Fruit fly (Drosophila melanogaster) whole organism, embryonic: ENCODE data around the gene CG4733.

Experiments
- B-H1 ChIP-seq: fragments of 200-800 bp; sonication (Bioruptor generic); IDR thresholded peaks from 3 replicates; pipeline ENCODE4 v1.3.6; 2022; ENCODE audit warnings: missing biosample characterization, missing genetic modification characterization
- B-H2 ChIP-seq: fragments of 200-800 bp; sonication (Bioruptor generic); optimal IDR thresholded peaks from 2 replicates; lab custom pipeline; 2018; ENCODE audit warnings: missing biosample characterization, mild to moderate bottlenecking, missing genetic modification characterization
- BtbVII ChIP-seq: fragments of 200-800 bp; sonication (Bioruptor generic); optimal IDR thresholded peaks from 3 replicates; lab custom pipeline; 2017; ENCODE audit warnings: missing biosample characterization, mild to moderate bottlenecking, missing genetic modification characterization
- CG10366 ChIP-seq: fragments of 200-800 bp; sonication (Bioruptor generic); IDR thresholded peaks from 2 replicates; pipeline ENCODE4 v1.3.6; 2022; ENCODE audit warnings: missing biosample characterization, missing genetic modification characterization
- CG10654 ChIP-seq: fragments of 200-800 bp; sonication (Bioruptor generic); optimal IDR thresholded peaks from 2 replicates; lab custom pipeline; 2016; ENCODE audit warnings: missing biosample characterization, missing genetic modification characterization
- CG11247 ChIP-seq: fragments of 200-800 bp; sonication (Bioruptor generic); IDR thresholded peaks from 2 replicates; pipeline ENCODE4 v1.3.6; 2022; ENCODE audit warnings: missing biosample characterization, missing genetic modification characterization
- CG12104 ChIP-seq: fragments of 200-800 bp; sonication (Bioruptor generic); optimal IDR thresholded peaks from 3 replicates; lab custom pipeline; 2016; ENCODE audit warnings: missing biosample characterization, missing genetic modification characterization
- CG12299 ChIP-seq: fragments of 200-800 bp; sonication (Bioruptor generic); optimal IDR thresholded peaks from 2 replicates; lab custom pipeline; 2018; ENCODE audit warnings: missing biosample characterization, mild to moderate bottlenecking, missing genetic modification characterization
- CG12391 ChIP-seq: fragments of 200-800 bp; sonication (Bioruptor generic); optimal IDR thresholded peaks from 3 replicates; lab custom pipeline; 2018; ENCODE audit warnings: missing biosample characterization, mild to moderate bottlenecking, missing genetic modification characterization, moderate library complexity
- CG12659 ChIP-seq: fragments of 200-800 bp; sonication (Bioruptor generic); optimal IDR thresholded peaks from 3 replicates; lab custom pipeline; 2017; ENCODE audit warnings: mild to moderate bottlenecking, missing biosample characterization, missing genetic modification reagents, missing genetic modification characterization
- CG13287 ChIP-seq: fragments of 200-800 bp; sonication (Bioruptor generic); IDR thresholded peaks from 2 replicates; pipeline ENCODE4 v1.3.6; 2022; ENCODE audit warnings: missing biosample characterization, missing genetic modification characterization; ENCODE audit not compliant: partially characterized antibody
- CG13424 ChIP-seq: fragments of 200-800 bp; sonication (Bioruptor generic); optimal IDR thresholded peaks from 2 replicates; lab custom pipeline; 2019; ENCODE audit warnings: missing biosample characterization, mild to moderate bottlenecking, missing genetic modification characterization, moderate library complexity
- CG13894 ChIP-seq: fragments of 200-800 bp; sonication (Bioruptor generic); optimal IDR thresholded peaks from 3 replicates; lab custom pipeline; 2018; ENCODE audit warnings: missing biosample characterization, mild to moderate bottlenecking, missing genetic modification characterization, moderate library complexity
- CG17802 ChIP-seq: fragments of 200-800 bp; sonication (Bioruptor generic); optimal IDR thresholded peaks from 2 replicates; lab custom pipeline; 2018; ENCODE audit warnings: missing biosample characterization, mild to moderate bottlenecking, missing genetic modification characterization, moderate library complexity
- CG1792 ChIP-seq: fragments of 200-800 bp; sonication (Bioruptor generic); optimal IDR thresholded peaks from 2 replicates; lab custom pipeline; 2016; ENCODE audit warnings: missing biosample characterization, missing genetic modification characterization
- CG2889 ChIP-seq: fragments of 200-800 bp; sonication (Bioruptor generic); IDR thresholded peaks from 3 replicates; pipeline ENCODE4 v1.3.6; 2022; ENCODE audit warnings: missing biosample characterization, missing genetic modification characterization
- CG31388 ChIP-seq: fragments of 200-800 bp; sonication (Bioruptor generic); optimal IDR thresholded peaks from 2 replicates; lab custom pipeline; 2016; ENCODE audit warnings: missing biosample characterization, missing genetic modification characterization
- CG3163 ChIP-seq: fragments of 200-800 bp; sonication (Bioruptor generic); optimal IDR thresholded peaks from 3 replicates; lab custom pipeline; 2016; ENCODE audit warnings: missing biosample characterization, missing genetic modification characterization
- CG34376 ChIP-seq: fragments of 200-800 bp; sonication (Bioruptor generic); optimal IDR thresholded peaks from 2 replicates; lab custom pipeline; 2018; ENCODE audit warnings: missing biosample characterization, mild to moderate bottlenecking, missing genetic modification characterization
- CG4360 ChIP-seq: fragments of 200-800 bp; sonication (Bioruptor generic); IDR thresholded peaks from 2 replicates; pipeline ENCODE4 v1.3.6; 2022; ENCODE audit warnings: missing biosample characterization, missing genetic modification characterization
- CG6254 ChIP-seq: fragments of 200-800 bp; sonication (Bioruptor generic); optimal IDR thresholded peaks from 3 replicates; lab custom pipeline; 2017; ENCODE audit warnings: mild to moderate bottlenecking, missing biosample characterization, missing genetic modification reagents, missing genetic modification characterization
- CG7839 ChIP-seq: fragments of 200-800 bp; sonication (Bioruptor generic); optimal IDR thresholded peaks from 3 replicates; lab custom pipeline; 2018; ENCODE audit warnings: missing biosample characterization, mild to moderate bottlenecking, missing genetic modification characterization, moderate library complexity
- CG7928 ChIP-seq: fragments of 200-800 bp; sonication (Bioruptor generic); optimal IDR thresholded peaks from 2 replicates; lab custom pipeline; 2017; ENCODE audit warnings: missing biosample characterization, mild to moderate bottlenecking, missing genetic modification characterization
- CG7963 ChIP-seq: fragments of 200-800 bp; sonication (Bioruptor generic); IDR thresholded peaks from 3 replicates; pipeline ENCODE4 v1.3.6; 2022; ENCODE audit warnings: missing biosample characterization, missing genetic modification characterization; ENCODE audit not compliant: partially characterized antibody
- CrebB ChIP-seq: fragments of 200-800 bp; sonication (Bioruptor generic); optimal IDR thresholded peaks from 3 replicates; lab custom pipeline; 2018; ENCODE audit warnings: missing biosample characterization, mild to moderate bottlenecking, missing genetic modification characterization
- Dad ChIP-seq: fragments of 200-800 bp; sonication (Bioruptor generic); optimal IDR thresholded peaks from 3 replicates; lab custom pipeline; 2016; ENCODE audit warnings: missing biosample characterization, missing genetic modification characterization
- Dp ChIP-seq: fragments of 200-800 bp; sonication (Bioruptor generic); optimal IDR thresholded peaks from 2 replicates; lab custom pipeline; 2018; ENCODE audit warnings: missing biosample characterization, mild to moderate bottlenecking, missing genetic modification characterization, moderate library complexity
- E2f2 ChIP-seq: fragments of 200-800 bp; sonication (Bioruptor generic); IDR thresholded peaks from 2 replicates; pipeline ENCODE4 v1.3.6; 2022; ENCODE audit warnings: missing biosample characterization, missing genetic modification characterization
- Eip74EF ChIP-seq, 2 experiments: fragments of 200-800 bp in 1 of 2; fragments of >200 bp in 1 of 2; sonication (Bioruptor generic) in 1 of 2; optimal IDR thresholded peaks; 2 replicates each; lab custom pipeline; 2017 to 2019; ENCODE audit warnings: missing biosample characterization in 2 of 2, missing genetic modification characterization in 2 of 2, mild to moderate bottlenecking in 1 of 2, moderate library complexity in 1 of 2
- HLH3B ChIP-seq: fragments of 200-800 bp; sonication (Bioruptor generic); IDR thresholded peaks from 2 replicates; pipeline ENCODE4 v1.3.6; 2022; ENCODE audit warnings: missing biosample characterization, missing genetic modification characterization
- NC2α ChIP-seq: fragments of 200-800 bp; sonication (Bioruptor generic); optimal IDR thresholded peaks from 2 replicates; lab custom pipeline; 2016; ENCODE audit warnings: missing biosample characterization, missing genetic modification characterization
- Nf-YB ChIP-seq: fragments of 200-800 bp; sonication (Bioruptor generic); optimal IDR thresholded peaks from 3 replicates; lab custom pipeline; 2019; ENCODE audit warnings: missing biosample characterization, mild to moderate bottlenecking, missing genetic modification characterization, moderate library complexity
- Rfx ChIP-seq: fragments of 200-800 bp; sonication (Bioruptor generic); IDR thresholded peaks from 2 replicates; pipeline ENCODE4 v1.3.6; 2022; ENCODE audit warnings: missing biosample characterization, missing genetic modification characterization
- Xbp1 ChIP-seq: fragments of 200-800 bp; sonication (Bioruptor generic); optimal IDR thresholded peaks from 3 replicates; lab custom pipeline; 2016; ENCODE audit warnings: missing biosample characterization, mild to moderate bottlenecking, missing genetic modification characterization
- ash1 ChIP-seq: fragments of 200-800 bp; sonication (Bioruptor generic); optimal IDR thresholded peaks from 2 replicates; lab custom pipeline; 2018; ENCODE audit warnings: missing biosample characterization, mild to moderate bottlenecking, missing genetic modification characterization
- chinmo ChIP-seq: fragments of 200-800 bp; sonication (Bioruptor generic); IDR thresholded peaks from 4 replicates; pipeline ENCODE4 v1.3.6; 2022; ENCODE audit warnings: missing biosample characterization, missing genetic modification characterization; ENCODE audit not compliant: partially characterized antibody
- ems ChIP-seq: fragments of 200-800 bp; sonication (Bioruptor generic); optimal IDR thresholded peaks from 3 replicates; lab custom pipeline; 2016; ENCODE audit warnings: missing biosample characterization, missing genetic modification characterization
- jigr1 ChIP-seq: fragments of 200-800 bp; sonication (Bioruptor generic); IDR thresholded peaks from 3 replicates; pipeline ENCODE4 v1.3.6; 2022; ENCODE audit warnings: missing biosample characterization, missing genetic modification characterization
- lmd ChIP-seq: fragments of 200-800 bp; sonication (Bioruptor generic); IDR thresholded peaks from 2 replicates; pipeline ENCODE4 v1.3.6; 2022; ENCODE audit warnings: missing biosample characterization, missing genetic modification characterization
- odd ChIP-seq: fragments of 200-800 bp; sonication (Bioruptor generic); optimal IDR thresholded peaks from 2 replicates; lab custom pipeline; 2017; ENCODE audit warnings: missing biosample characterization, mild to moderate bottlenecking, missing genetic modification characterization
- pan ChIP-seq, 4 experiments: fragments of >200 bp in 3 of 4; fragments of 200-800 bp in 1 of 4; sonication (Bioruptor generic) in 1 of 4; optimal IDR thresholded peaks in 3 of 4; IDR thresholded peaks in 1 of 4; 2 replicates each; pipeline versions ENCODE4 v1.3.6 to Lab custom; 2017 to 2022; ENCODE audit warnings: missing biosample characterization in 2 of 4, missing genetic modification characterization in 2 of 4, mixed read lengths in 1 of 4
- run ChIP-seq: fragments of 200-800 bp; sonication (Bioruptor generic); optimal IDR thresholded peaks from 3 replicates; lab custom pipeline; 2018; ENCODE audit warnings: missing biosample characterization, mild to moderate bottlenecking, missing genetic modification characterization
- shn ChIP-seq: fragments of 200-800 bp; sonication (Bioruptor generic); optimal IDR thresholded peaks from 3 replicates; lab custom pipeline; 2016; ENCODE audit warnings: missing biosample characterization, missing genetic modification characterization
- stwl ChIP-seq: fragments of 200-800 bp; sonication (Bioruptor generic); optimal IDR thresholded peaks from 3 replicates; lab custom pipeline; 2018; ENCODE audit warnings: missing biosample characterization, mild to moderate bottlenecking, missing genetic modification characterization, moderate library complexity
- toy ChIP-seq: fragments of 200-800 bp; sonication (Bioruptor generic); IDR thresholded peaks from 2 replicates; pipeline ENCODE4 v1.3.6; 2022; ENCODE audit warnings: missing biosample characterization, missing genetic modification characterization
- vfl ChIP-seq: fragments of 200-800 bp; sonication (Bioruptor generic); optimal IDR thresholded peaks from 2 replicates; lab custom pipeline; 2016; ENCODE audit warnings: missing biosample characterization, missing genetic modification characterization
- z ChIP-seq: fragments of 200-800 bp; sonication (Bioruptor generic); IDR thresholded peaks from 3 replicates; pipeline ENCODE4 v1.3.6; 2022; ENCODE audit warnings: missing biosample characterization, missing genetic modification characterization
- zfh1 ChIP-seq: fragments of 200-800 bp; sonication (Bioruptor generic); IDR thresholded peaks from 3 replicates; pipeline ENCODE4 v1.3.6; 2022; ENCODE audit warnings: missing biosample characterization, missing genetic modification characterization

CG4733 gene

dm6 chr3R:19863979-19864775 lies 26.3 kb upstream of the CG4733 start, which contains the start of the genes CG4572 and CG4686 (continued):
- TF ChIP-seq HLH3B (GFP tag; lab: Robert Waterston, UW) (peak; percentile 68), ash1 (GFP tag; lab: Kevin White, UChicago) (no peak), pan (optimal IDR thresholded peaks at IDR 0.05; lab: Kevin White, UChicago) (no peak), pan (GFP tag; optimal IDR thresholded peaks at IDR 0.05 in 1 of 2, IDR thresholded peaks at IDR 0.05 in 1 of 2) (peak in 1 of 2 experiments; percentile 74), Xbp1 (GFP tag; lab: Kevin White, UChicago) (peak; percentile 79), Nf-YB (GFP tag; lab: Kevin White, UChicago) (peak; percentile 28), BtbVII (GFP tag; lab: Kevin White, UChicago) (peak; percentile 53), CG10654 (peak; percentile 75), zfh1 (GFP tag; lab: Robert Waterston, UW) (no peak; the same call in 1 of the 3 replicates), CG12299 (tag; lab: Kevin White, UChicago) (no peak), NC2α (GFP tag; lab: Kevin White, UChicago) (peak; percentile 45), CG1792 (GFP tag; lab: Kevin White, UChicago) (peak; percentile 36), lmd (GFP tag; lab: Robert Waterston, UW) (peak; percentile 83), CG4360 (GFP tag; lab: Robert Waterston, UW) (no peak), B-H1 (GFP tag; lab: Robert Waterston, UW) (peak; percentile 18; the same call in 2 of the 3 replicates), CG6254 (GFP tag; lab: Kevin White, UChicago) (no peak), CG13287 (peak; percentile 58; the same call in 1 of the 2 replicates), z (GFP tag; lab: Robert Waterston, UW) (no peak), run (tag; lab: Kevin White, UChicago) (peak; percentile 28), CG7839 (peak; percentile 69), Dp (GFP tag; lab: Kevin White, UChicago) (peak; percentile 28), chinmo (GFP tag; lab: Robert Waterston, UW) (no peak), CG17802 (peak; percentile 18), CG12104 (peak; percentile 67), CG13894 (tag; lab: Kevin White, UChicago) (peak; percentile 55), B-H2 (peak; percentile 78), shn (peak; percentile 72), ems (GFP tag; lab: Kevin White, UChicago) (peak; percentile 89), CG12659 (GFP tag; lab: Kevin White, UChicago) (peak; percentile 86), toy (0 out of 2 replicates have a peak, but pooled peaks have one; percentile 5), jigr1 (GFP tag; lab: Robert Waterston, UW) (peak; percentile 58; the same call in 1 of the 3 replicates), Rfx (GFP tag; lab: Robert Waterston, UW) (peak; percentile 87), Dad (GFP tag; lab: Kevin White, UChicago) (peak; percentile 48), CG7928 (GFP tag; lab: Kevin White, UChicago) (peak; percentile 32), CrebB (tag; lab: Kevin White, UChicago) (peak; percentile 40), CG10366 (GFP tag; lab: Robert Waterston, UW) (peak; percentile 61), vfl (GFP tag; lab: Kevin White, UChicago) (peak; percentile 74), stwl (peak; percentile 66), CG31388 (GFP tag; lab: Kevin White, UChicago) (peak; percentile 55), CG11247 (GFP tag; lab: Robert Waterston, UW) (peak; percentile 68; the same call in 1 of the 2 replicates), CG3163 (GFP tag; lab: Kevin White, UChicago) (peak; percentile 57), Eip74EF (GFP tag; optimal IDR thresholded peaks at IDR 0.05; lab: Kevin White, UChicago) (no peak), CG34376 (GFP tag; lab: Kevin White, UChicago) (peak; percentile 74), CG12391 (peak; percentile 82), CG7963 (GFP tag; lab: Robert Waterston, UW) (no peak), E2f2 (peak; percentile 55), CG2889 (GFP tag; lab: Robert Waterston, UW) (no peak), CG13424 (tag; lab: Kevin White, UChicago) (peak; percentile 81), odd (GFP tag; lab: Kevin White, UChicago) (peak; percentile 48)
